Fruit fly (Drosophila melanogaster) whole organism, embryonic: Measurements from ENCODE around the gene f-cup.

Source experiments
- BEAF-32 ChIP-seq: fragments of 200-800 bp; sonication (Bioruptor generic); optimal IDR thresholded peaks from 3 replicates; lab custom pipeline; 2017; ENCODE audit warnings: missing biosample characterization, missing genetic modification characterization, mild to moderate bottlenecking, moderate library complexity, missing genetic modification reagents
- Bgb ChIP-seq: fragments of 200-800 bp; sonication (Bioruptor generic); IDR thresholded peaks from 2 replicates; pipeline ENCODE4 v1.3.6; 2022; ENCODE audit warnings: missing biosample characterization, missing genetic modification characterization; ENCODE audit not compliant: partially characterized antibody
- Blimp-1 ChIP-seq: fragments of 200-800 bp; sonication (Bioruptor generic); optimal IDR thresholded peaks from 3 replicates; lab custom pipeline; 2018; ENCODE audit warnings: missing biosample characterization, missing genetic modification characterization, mild to moderate bottlenecking, moderate library complexity, missing genetic modification reagents
- CG10267 ChIP-seq: fragments of 200-800 bp; sonication (Bioruptor generic); optimal IDR thresholded peaks from 2 replicates; lab custom pipeline; 2018; ENCODE audit warnings: missing biosample characterization, mild to moderate bottlenecking, missing genetic modification characterization, moderate library complexity
- CG11504 ChIP-seq: fragments of 200-800 bp; sonication (Bioruptor generic); optimal IDR thresholded peaks from 3 replicates; lab custom pipeline; 2019; ENCODE audit warnings: missing biosample characterization, mild to moderate bottlenecking, missing genetic modification characterization, moderate library complexity
- CG12769 ChIP-seq: fragments of 200-800 bp; sonication (Bioruptor generic); optimal IDR thresholded peaks from 2 replicates; lab custom pipeline; 2019; ENCODE audit warnings: missing biosample characterization, mild to moderate bottlenecking, missing genetic modification characterization, moderate library complexity
- CG1529 ChIP-seq: fragments of 200-800 bp; sonication (Bioruptor generic); optimal IDR thresholded peaks from 3 replicates; lab custom pipeline; 2018; ENCODE audit warnings: missing biosample characterization, missing genetic modification characterization
- CG1602 ChIP-seq: fragments of 200-800 bp; sonication (Bioruptor generic); optimal IDR thresholded peaks from 3 replicates; lab custom pipeline; 2016; ENCODE audit warnings: missing biosample characterization, missing genetic modification characterization
- CG1647 ChIP-seq: fragments of 200-800 bp; sonication (Bioruptor generic); optimal IDR thresholded peaks from 3 replicates; lab custom pipeline; 2016; ENCODE audit warnings: missing biosample characterization, missing genetic modification characterization
- CG16813 ChIP-seq: fragments of 200-800 bp; sonication (Bioruptor generic); IDR thresholded peaks from 3 replicates; pipeline ENCODE4 v1.3.6; 2022; ENCODE audit warnings: missing biosample characterization, missing genetic modification characterization; ENCODE audit not compliant: partially characterized antibody
- CG17359 ChIP-seq: fragments of 200-800 bp; sonication (Bioruptor generic); optimal IDR thresholded peaks from 3 replicates; lab custom pipeline; 2018; ENCODE audit warnings: missing biosample characterization, mild to moderate bottlenecking, missing genetic modification characterization, moderate library complexity
- CG17829 ChIP-seq: fragments of 200-800 bp; optimal IDR thresholded peaks from 2 replicates; lab custom pipeline; 2019; ENCODE audit warnings: missing biosample characterization, mild to moderate bottlenecking, missing genetic modification characterization, moderate library complexity
- CG18262 ChIP-seq: fragments of 200-800 bp; optimal IDR thresholded peaks from 3 replicates; lab custom pipeline; 2019; ENCODE audit warnings: missing biosample characterization, mild to moderate bottlenecking, missing genetic modification characterization, moderate library complexity
- CG30020 ChIP-seq: fragments of 200-800 bp; optimal IDR thresholded peaks from 2 replicates; lab custom pipeline; 2019; ENCODE audit warnings: missing biosample characterization, mild to moderate bottlenecking, missing genetic modification characterization, moderate library complexity
- CG4282 ChIP-seq: fragments of 200-800 bp; sonication (Bioruptor generic); optimal IDR thresholded peaks from 2 replicates; lab custom pipeline; 2016; ENCODE audit warnings: missing biosample characterization, missing genetic modification characterization
- CG4854 ChIP-seq: fragments of 200-800 bp; sonication (Bioruptor generic); optimal IDR thresholded peaks from 2 replicates; lab custom pipeline; 2016; ENCODE audit warnings: missing biosample characterization, missing genetic modification characterization, inconsistent platforms
- CG6272 ChIP-seq: fragments of 200-800 bp; sonication (Bioruptor generic); IDR thresholded peaks from 2 replicates; pipeline ENCODE4 v1.3.6; 2022; ENCODE audit warnings: missing biosample characterization, missing genetic modification characterization
- CG8290 ChIP-seq, 3 experiments: fragments of 200-800 bp; sonication (Bioruptor generic); optimal IDR thresholded peaks; 2 replicates each; lab custom pipeline; 2016 to 2019; ENCODE audit warnings: missing biosample characterization in 3 of 3, missing genetic modification characterization in 3 of 3, mild to moderate bottlenecking in 2 of 3, moderate library complexity in 1 of 3
- CG8388 ChIP-seq: fragments of 200-800 bp; sonication (Bioruptor generic); optimal IDR thresholded peaks from 2 replicates; lab custom pipeline; 2019; ENCODE audit warnings: missing biosample characterization, mild to moderate bottlenecking, missing genetic modification characterization, moderate library complexity
- CG9215 ChIP-seq: fragments of 200-800 bp; sonication (Bioruptor generic); IDR thresholded peaks from 2 replicates; pipeline ENCODE4 v1.3.6; 2022; ENCODE audit warnings: missing biosample characterization, missing genetic modification characterization
- Fer1 ChIP-seq: fragments of 200-800 bp; sonication (Bioruptor generic); optimal IDR thresholded peaks from 2 replicates; lab custom pipeline; 2017; ENCODE audit warnings: missing biosample characterization, mild to moderate bottlenecking, missing genetic modification characterization
- Jarid2 ChIP-seq: fragments of 200-800 bp; sonication (Bioruptor generic); optimal IDR thresholded peaks from 3 replicates; lab custom pipeline; 2017; ENCODE audit warnings: mild to moderate bottlenecking, missing biosample characterization, missing genetic modification reagents, missing genetic modification characterization
- Nf-YB ChIP-seq: fragments of 200-800 bp; sonication (Bioruptor generic); optimal IDR thresholded peaks from 3 replicates; lab custom pipeline; 2019; ENCODE audit warnings: missing biosample characterization, mild to moderate bottlenecking, missing genetic modification characterization, moderate library complexity
- Opbp ChIP-seq: fragments of 200-800 bp; sonication (Bioruptor generic); IDR thresholded peaks from 3 replicates; pipeline ENCODE4 v1.3.6; 2022; ENCODE audit warnings: missing biosample characterization, missing genetic modification characterization; ENCODE audit not compliant: partially characterized antibody
- Six4 ChIP-seq: fragments of 200-800 bp; sonication (Bioruptor generic); optimal IDR thresholded peaks from 2 replicates; lab custom pipeline; 2016; ENCODE audit warnings: missing biosample characterization, missing genetic modification characterization
- bab2 ChIP-seq: fragments of 200-800 bp; sonication (Bioruptor generic); optimal IDR thresholded peaks from 2 replicates; lab custom pipeline; 2016; ENCODE audit warnings: missing biosample characterization, missing genetic modification characterization
- bsh ChIP-seq, 2 experiments: fragments of 200-800 bp; sonication (Bioruptor generic); optimal IDR thresholded peaks; 2 replicates each; lab custom pipeline; 2017 to 2018; ENCODE audit warnings: mild to moderate bottlenecking in 2 of 2, missing biosample characterization in 2 of 2, missing genetic modification characterization in 2 of 2, moderate library complexity in 1 of 2
- chif ChIP-seq, 2 experiments: fragments of 200-800 bp; sonication (Bioruptor generic); optimal IDR thresholded peaks; 3 replicates each; lab custom pipeline; 2016; ENCODE audit warnings: missing biosample characterization in 2 of 2, missing genetic modification characterization in 2 of 2
- chinmo ChIP-seq: fragments of 200-800 bp; sonication (Bioruptor generic); IDR thresholded peaks from 4 replicates; pipeline ENCODE4 v1.3.6; 2022; ENCODE audit warnings: missing biosample characterization, missing genetic modification characterization; ENCODE audit not compliant: partially characterized antibody
- cwo ChIP-seq: fragments of 200-800 bp; sonication (Bioruptor generic); optimal IDR thresholded peaks from 3 replicates; lab custom pipeline; 2017; ENCODE audit warnings: missing biosample characterization, missing genetic modification characterization, mild to moderate bottlenecking, moderate library complexity, missing genetic modification reagents
- fd96Cb ChIP-seq: fragments of 200-800 bp; sonication (Bioruptor generic); optimal IDR thresholded peaks from 2 replicates; lab custom pipeline; 2018; ENCODE audit warnings: missing biosample characterization, mild to moderate bottlenecking, missing genetic modification characterization, moderate library complexity
- gro ChIP-seq: fragments of 200-800 bp; sonication (Bioruptor generic); optimal IDR thresholded peaks from 2 replicates; lab custom pipeline; 2016; ENCODE audit warnings: missing biosample characterization, missing genetic modification characterization
- hth ChIP-seq: fragments of >200 bp; optimal IDR thresholded peaks from 2 replicates; lab custom pipeline; 2017; ENCODE audit warnings: inconsistent platforms
- ind ChIP-seq: fragments of 200-800 bp; sonication (Bioruptor generic); optimal IDR thresholded peaks from 3 replicates; lab custom pipeline; 2016; ENCODE audit warnings: missing biosample characterization, missing genetic modification characterization
- inv ChIP-seq: fragments of 200-800 bp; sonication (Bioruptor generic); IDR thresholded peaks from 2 replicates; pipeline ENCODE4 v1.3.6; 2022; ENCODE audit warnings: missing biosample characterization, missing genetic modification characterization; ENCODE audit not compliant: partially characterized antibody
- kay ChIP-seq: fragments of 200-800 bp; sonication (Bioruptor generic); optimal IDR thresholded peaks from 2 replicates; lab custom pipeline; 2016; ENCODE audit warnings: missing biosample characterization, missing genetic modification characterization
- kni ChIP-seq: fragments of 200-800 bp; sonication (Bioruptor generic); optimal IDR thresholded peaks from 3 replicates; lab custom pipeline; 2017; ENCODE audit warnings: mild to moderate bottlenecking, missing biosample characterization, missing genetic modification reagents, missing genetic modification characterization
- lbe ChIP-seq: fragments of 200-800 bp; sonication (Bioruptor generic); optimal IDR thresholded peaks from 2 replicates; lab custom pipeline; 2016; ENCODE audit warnings: missing biosample characterization, mild to moderate bottlenecking, missing genetic modification characterization
- mirr ChIP-seq: fragments of 200-800 bp; sonication (Bioruptor generic); optimal IDR thresholded peaks from 3 replicates; lab custom pipeline; 2018; ENCODE audit warnings: missing biosample characterization, mild to moderate bottlenecking, missing genetic modification characterization
- oc ChIP-seq: fragments of 200-800 bp; sonication (Bioruptor generic); optimal IDR thresholded peaks from 2 replicates; lab custom pipeline; 2018; ENCODE audit warnings: missing biosample characterization, mild to moderate bottlenecking, missing genetic modification characterization, moderate library complexity
- sc ChIP-seq, 3 experiments: fragments of >200 bp in 2 of 3; fragments of 200-800 bp in 1 of 3; sonication (Bioruptor generic) in 1 of 3; optimal IDR thresholded peaks; 2 replicates in 2 of 3; 3 replicates in 1 of 3; lab custom pipeline; 2017; ENCODE audit warnings: mild to moderate bottlenecking in 1 of 3, missing biosample characterization in 1 of 3, missing genetic modification characterization in 1 of 3, missing genetic modification reagents in 1 of 3
- sim ChIP-seq: fragments of 200-800 bp; sonication (Bioruptor generic); IDR thresholded peaks from 2 replicates; pipeline ENCODE4 v1.3.6; 2022; ENCODE audit warnings: missing biosample characterization, missing genetic modification characterization
- slou ChIP-seq: fragments of 200-800 bp; sonication (Bioruptor generic); optimal IDR thresholded peaks from 3 replicates; lab custom pipeline; 2016; ENCODE audit warnings: missing biosample characterization, missing genetic modification characterization
- so ChIP-seq: fragments of 200-800 bp; sonication (Bioruptor generic); IDR thresholded peaks from 3 replicates; pipeline ENCODE4 v1.3.6; 2022; ENCODE audit warnings: missing biosample characterization, missing genetic modification characterization
- vvl ChIP-seq: fragments of 200-800 bp; sonication (Bioruptor generic); IDR thresholded peaks from 2 replicates; pipeline ENCODE4 v1.3.6; 2022; ENCODE audit warnings: missing biosample characterization, missing genetic modification characterization
- zfh1 ChIP-seq: fragments of 200-800 bp; sonication (Bioruptor generic); IDR thresholded peaks from 3 replicates; pipeline ENCODE4 v1.3.6; 2022; ENCODE audit warnings: missing biosample characterization, missing genetic modification characterization

f-cup gene

DNA sequence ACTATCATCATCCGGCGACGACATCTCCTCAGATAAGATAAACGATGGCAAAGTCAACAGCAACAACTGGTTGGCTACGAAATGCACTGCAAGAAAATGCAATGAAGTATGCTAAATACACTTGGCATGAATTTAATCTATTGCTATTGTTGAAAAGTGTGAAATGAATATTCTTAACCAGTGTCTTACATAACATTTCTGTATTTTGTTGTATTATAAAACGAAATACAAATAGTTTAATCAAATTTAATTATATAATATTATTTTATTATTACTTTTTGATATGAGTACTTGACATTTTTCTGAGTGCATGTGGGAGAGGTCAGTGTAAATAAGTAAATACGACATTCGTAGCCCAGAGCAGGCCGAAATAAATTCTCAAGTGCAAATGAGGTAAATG lies 12.9 kb upstream of the f-cup start (continued):
- TF ChIP-seq chif (GFP tag; optimal IDR thresholded peaks at IDR 0.05; lab: Kevin White, UChicago): no peak
- peak; percentile 0 for TF ChIP-seq oc
- no peak for TF ChIP-seq kni (GFP tag; lab: Kevin White, UChicago)
- no peak for TF ChIP-seq sim (GFP tag; lab: Robert Waterston, UW)
- peak in 1 of 2 experiments; percentile 61 for TF ChIP-seq bsh (GFP tag; optimal IDR thresholded peaks at IDR 0.05; lab: Kevin White, UChicago)
- TF ChIP-seq CG1529 (GFP tag; lab: Kevin White, UChicago): peak; percentile 22
- TF ChIP-seq CG18262 (tag; lab: Kevin White, UChicago): peak; percentile 67
- TF ChIP-seq Nf-YB: no peak
- TF ChIP-seq fd96Cb (tag; lab: Kevin White, UChicago): peak; percentile 41
- no peak for TF ChIP-seq Jarid2
- TF ChIP-seq sc (optimal IDR thresholded peaks at IDR 0.05; lab: Kevin White, UChicago): no peak
- peak; percentile 28 for TF ChIP-seq sc (GFP tag; optimal IDR thresholded peaks at IDR 0.05; lab: Kevin White, UChicago)
- TF ChIP-seq CG11504: peak; percentile 35
- peak; percentile 48 for TF ChIP-seq CG10267 (tag; lab: Kevin White, UChicago)
- TF ChIP-seq lbe (GFP tag; lab: Kevin White, UChicago): no peak
- peak; percentile 30 for TF ChIP-seq Fer1 (GFP tag; lab: Kevin White, UChicago)
- peak; percentile 6; the same call in 1 of the 2 replicates for TF ChIP-seq CG9215 (GFP tag; lab: Robert Waterston, UW)
- TF ChIP-seq Six4: peak; percentile 3
- peak; percentile 62 for TF ChIP-seq CG17359

DNA sequence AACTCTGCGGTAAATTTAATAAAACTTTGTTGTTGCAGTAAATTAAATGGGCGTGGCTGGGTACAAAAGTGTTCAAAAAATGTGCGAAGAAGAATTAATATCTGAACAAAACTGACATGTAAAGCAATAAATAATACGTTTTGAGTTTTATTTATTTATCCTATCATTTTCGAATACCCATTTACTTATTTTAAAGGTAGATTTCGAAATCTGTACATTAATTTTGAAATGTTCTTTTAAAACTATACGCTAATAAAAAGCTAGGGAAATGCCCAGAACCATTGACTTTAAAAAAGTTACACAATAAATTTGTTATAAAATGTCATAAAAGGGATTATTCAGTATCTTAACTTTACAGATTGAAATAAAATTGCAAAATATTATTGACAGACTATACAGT lies 11.1 kb upstream of the f-cup start, which contains the start of the genes primo-1 and primo-2:
Gene primo-1, minus strand, starts transcription at position 101 of the 400 bp plus-strand sequence.
Gene primo-2, minus strand, starts transcription at position 101 of the 400 bp plus-strand sequence.
- no peak for TF ChIP-seq bab2 (GFP tag; lab: Kevin White, UChicago)
- TF ChIP-seq hth (lab: Kevin White, UChicago): no peak
- TF ChIP-seq CG12769 (tag; lab: Kevin White, UChicago): no peak
- TF ChIP-seq kay (GFP tag; lab: Kevin White, UChicago): no peak
- TF ChIP-seq CG1602 (GFP tag; lab: Kevin White, UChicago): no peak
- TF ChIP-seq inv (GFP tag; lab: Robert Waterston, UW): no peak
- no peak for TF ChIP-seq CG1647 (GFP tag; lab: Kevin White, UChicago)
- TF ChIP-seq CG4282 (GFP tag; lab: Kevin White, UChicago): no peak
- TF ChIP-seq CG16813 (GFP tag; lab: Robert Waterston, UW): no peak

DNA sequence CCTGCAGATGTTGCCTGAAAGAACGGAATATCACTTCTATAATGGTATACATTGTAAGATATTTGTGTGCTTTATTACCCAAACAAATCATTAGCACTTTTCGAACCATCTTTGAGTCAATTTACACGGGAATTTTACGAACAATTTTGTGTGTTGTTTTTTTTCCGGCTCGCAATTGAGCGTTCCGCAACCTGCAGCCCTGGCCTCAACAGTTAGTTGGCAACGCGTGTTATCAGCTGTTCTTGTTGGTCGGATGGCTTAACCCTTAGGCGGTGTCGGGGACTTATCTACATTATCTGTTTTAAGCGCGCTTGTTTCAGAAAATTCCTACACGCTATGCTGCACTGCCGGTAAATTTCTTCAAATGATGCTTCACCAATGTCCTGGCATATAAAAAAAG lies 10.0 kb upstream of the f-cup start:
- peak; percentile 3 for TF ChIP-seq CG8388 (GFP tag; lab: Kevin White, UChicago)
- TF ChIP-seq Bgb (GFP tag; lab: Robert Waterston, UW): peak; percentile 60
- TF ChIP-seq Opbp (GFP tag; lab: Robert Waterston, UW): 0 out of 3 replicates have a peak, but pooled peaks have one; percentile 32
- TF ChIP-seq CG10267 (tag; lab: Kevin White, UChicago): peak; percentile 1
- peak; percentile 5 for TF ChIP-seq BEAF-32 (GFP tag; lab: Kevin White, UChicago)
- peak; percentile 31; the same call in 1 of the 2 replicates for TF ChIP-seq vvl (GFP tag; lab: Robert Waterston, UW)
- TF ChIP-seq CG1529 (GFP tag; lab: Kevin White, UChicago): no peak
- no peak for TF ChIP-seq Blimp-1
- TF ChIP-seq mirr: no peak
- no peak for TF ChIP-seq CG30020 (tag; lab: Kevin White, UChicago)
- TF ChIP-seq CG17829 (tag; lab: Kevin White, UChicago): peak; percentile 4
- TF ChIP-seq CG4854 (GFP tag; lab: Kevin White, UChicago): peak; percentile 93
- TF ChIP-seq CG6272 (GFP tag; lab: Robert Waterston, UW): no peak
- TF ChIP-seq zfh1 (GFP tag; lab: Robert Waterston, UW): peak; percentile 45; the same call in 1 of the 3 replicates
- peak; percentile 10 for TF ChIP-seq CG8290 (GFP tag; optimal IDR thresholded peaks at IDR 0.05; lab: Kevin White, UChicago)
- TF ChIP-seq CG8290 (tag; optimal IDR thresholded peaks at IDR 0.05; lab: Kevin White, UChicago): no peak
- peak; percentile 39; the same call in 1 of the 3 replicates for TF ChIP-seq so (GFP tag; lab: Robert Waterston, UW)
- TF ChIP-seq chinmo (GFP tag; lab: Robert Waterston, UW): peak; percentile 48; the same call in 1 of the 4 replicates
- no peak for TF ChIP-seq slou (GFP tag; lab: Kevin White, UChicago)
- no peak for TF ChIP-seq ind (GFP tag; lab: Kevin White, UChicago)
- TF ChIP-seq cwo (GFP tag; lab: Kevin White, UChicago): no peak
- TF ChIP-seq gro (GFP tag; lab: Kevin White, UChicago): peak; percentile 17
